Fruit fly (Drosophila melanogaster) whole organism, embryonic: Measurements from ENCODE around the gene zye.

ENCODE experiments used
- CG11456 ChIP-seq: fragments of 200-800 bp; sonication (Bioruptor generic); IDR thresholded peaks from 3 replicates; pipeline ENCODE4 v1.3.6; 2022; ENCODE audit warnings: missing biosample characterization, missing genetic modification characterization
- CG12391 ChIP-seq: fragments of 200-800 bp; sonication (Bioruptor generic); optimal IDR thresholded peaks from 3 replicates; lab custom pipeline; 2018; ENCODE audit warnings: missing biosample characterization, mild to moderate bottlenecking, missing genetic modification characterization, moderate library complexity
- CG13123 ChIP-seq: fragments of 200-800 bp; sonication (Bioruptor generic); optimal IDR thresholded peaks from 2 replicates; lab custom pipeline; 2016; ENCODE audit warnings: missing biosample characterization, missing genetic modification characterization
- CG13287 ChIP-seq: fragments of 200-800 bp; sonication (Bioruptor generic); IDR thresholded peaks from 2 replicates; pipeline ENCODE4 v1.3.6; 2022; ENCODE audit warnings: missing biosample characterization, missing genetic modification characterization; ENCODE audit not compliant: partially characterized antibody
- CG16815 ChIP-seq: fragments of 200-800 bp; sonication (Bioruptor generic); optimal IDR thresholded peaks from 3 replicates; lab custom pipeline; 2017; ENCODE audit warnings: missing biosample characterization, mild to moderate bottlenecking, missing genetic modification characterization
- CG16863 ChIP-seq: fragments of 200-800 bp; sonication (Bioruptor generic); optimal IDR thresholded peaks from 3 replicates; lab custom pipeline; 2016; ENCODE audit warnings: missing biosample characterization, missing genetic modification characterization
- CG18619 ChIP-seq: fragments of 200-800 bp; sonication (Bioruptor generic); optimal IDR thresholded peaks from 3 replicates; lab custom pipeline; 2017; ENCODE audit warnings: missing biosample characterization, mild to moderate bottlenecking, missing genetic modification characterization
- CG31224 ChIP-seq: fragments of 200-800 bp; sonication (Bioruptor generic); IDR thresholded peaks from 2 replicates; pipeline ENCODE4 v1.3.6; 2022; ENCODE audit warnings: missing biosample characterization, missing genetic modification characterization
- CG32532 ChIP-seq: fragments of 200-800 bp; sonication (Bioruptor generic); IDR thresholded peaks from 2 replicates; pipeline ENCODE4 v1.3.6; 2022; ENCODE audit warnings: missing biosample characterization, missing genetic modification characterization
- CG4282 ChIP-seq: fragments of 200-800 bp; sonication (Bioruptor generic); optimal IDR thresholded peaks from 2 replicates; lab custom pipeline; 2016; ENCODE audit warnings: missing biosample characterization, missing genetic modification characterization
- CG6791 ChIP-seq: fragments of 200-800 bp; sonication (Bioruptor generic); IDR thresholded peaks from 3 replicates; pipeline ENCODE4 v1.3.6; 2022; ENCODE audit warnings: missing biosample characterization, missing genetic modification characterization; ENCODE audit not compliant: partially characterized antibody
- CG8290 ChIP-seq, 3 experiments: fragments of 200-800 bp; sonication (Bioruptor generic); optimal IDR thresholded peaks; 2 replicates each; lab custom pipeline; 2016 to 2019; ENCODE audit warnings: missing biosample characterization in 3 of 3, missing genetic modification characterization in 3 of 3, mild to moderate bottlenecking in 2 of 3, moderate library complexity in 1 of 3
- CG9215 ChIP-seq: fragments of 200-800 bp; sonication (Bioruptor generic); IDR thresholded peaks from 2 replicates; pipeline ENCODE4 v1.3.6; 2022; ENCODE audit warnings: missing biosample characterization, missing genetic modification characterization
- CG9797 ChIP-seq: fragments of 200-800 bp; sonication (Bioruptor generic); optimal IDR thresholded peaks from 3 replicates; lab custom pipeline; 2018; ENCODE audit warnings: missing biosample characterization, mild to moderate bottlenecking, missing genetic modification characterization
- CG9817 ChIP-seq: fragments of 200-800 bp; sonication (Bioruptor generic); optimal IDR thresholded peaks from 2 replicates; lab custom pipeline; 2018; ENCODE audit warnings: missing biosample characterization, mild to moderate bottlenecking, missing genetic modification characterization, moderate library complexity
- CTCF ChIP-seq: fragments of 200-800 bp; sonication (Bioruptor generic); optimal IDR thresholded peaks from 2 replicates; lab custom pipeline; 2017; ENCODE audit warnings: missing biosample characterization, mild to moderate bottlenecking, missing genetic modification characterization, moderate library complexity
- Chrac-16 ChIP-seq: fragments of 200-800 bp; sonication (Bioruptor generic); optimal IDR thresholded peaks from 3 replicates; lab custom pipeline; 2016; ENCODE audit warnings: missing biosample characterization, missing genetic modification characterization
- Dek ChIP-seq: fragments of 200-800 bp; sonication (Bioruptor generic); optimal IDR thresholded peaks from 3 replicates; lab custom pipeline; 2019; ENCODE audit warnings: missing biosample characterization, mild to moderate bottlenecking, missing genetic modification characterization, moderate library complexity
- Dip2 ChIP-seq: fragments of 200-800 bp; sonication (Bioruptor generic); IDR thresholded peaks from 2 replicates; pipeline ENCODE4 v1.3.6; 2022; ENCODE audit warnings: missing biosample characterization, missing genetic modification characterization
- Drgx ChIP-seq: fragments of 200-800 bp; sonication (Bioruptor generic); IDR thresholded peaks from 2 replicates; pipeline ENCODE4 v1.3.6; 2022; ENCODE audit warnings: missing biosample characterization, missing genetic modification characterization
- Fer2 ChIP-seq: fragments of 200-800 bp; sonication (Bioruptor generic); optimal IDR thresholded peaks from 2 replicates; lab custom pipeline; 2018; ENCODE audit warnings: missing biosample characterization, mild to moderate bottlenecking, missing genetic modification characterization, moderate library complexity
- Fer3 ChIP-seq: fragments of 200-800 bp; sonication (Bioruptor generic); optimal IDR thresholded peaks from 2 replicates; lab custom pipeline; 2018; ENCODE audit warnings: missing biosample characterization, mild to moderate bottlenecking, missing genetic modification characterization, moderate library complexity
- HLH4C ChIP-seq: fragments of 200-800 bp; sonication (Bioruptor generic); IDR thresholded peaks from 3 replicates; pipeline ENCODE4 v1.3.6; 2022; ENCODE audit warnings: missing biosample characterization, missing genetic modification characterization; ENCODE audit not compliant: partially characterized antibody
- Hand ChIP-seq: fragments of 200-800 bp; sonication (Bioruptor generic); optimal IDR thresholded peaks from 2 replicates; lab custom pipeline; 2017; ENCODE audit warnings: mild to moderate bottlenecking, missing biosample characterization, missing genetic modification reagents, missing genetic modification characterization
- Hey ChIP-seq: fragments of 200-800 bp; sonication (Bioruptor generic); optimal IDR thresholded peaks from 3 replicates; lab custom pipeline; 2018; ENCODE audit warnings: missing biosample characterization, mild to moderate bottlenecking, missing genetic modification characterization
- Hmr ChIP-seq: fragments of 200-800 bp; sonication (Bioruptor generic); optimal IDR thresholded peaks from 3 replicates; lab custom pipeline; 2017; ENCODE audit warnings: mild to moderate bottlenecking, missing biosample characterization, missing genetic modification reagents, missing genetic modification characterization
- Hr3 ChIP-seq: fragments of 200-800 bp; sonication (Bioruptor generic); optimal IDR thresholded peaks from 3 replicates; lab custom pipeline; 2016; ENCODE audit warnings: missing biosample characterization, missing genetic modification characterization
- Max ChIP-seq: fragments of 200-800 bp; sonication (Bioruptor generic); optimal IDR thresholded peaks from 2 replicates; lab custom pipeline; 2016; ENCODE audit warnings: missing biosample characterization, mild to moderate bottlenecking, missing genetic modification characterization
- NK7.1 ChIP-seq: fragments of 200-800 bp; sonication (Bioruptor generic); optimal IDR thresholded peaks from 3 replicates; lab custom pipeline; 2016; ENCODE audit warnings: missing biosample characterization, missing genetic modification characterization
- Trl ChIP-seq, 3 experiments: fragments of >200 bp in 2 of 3; fragments of 200-800 bp in 1 of 3; sonication (Bioruptor generic) in 1 of 3; optimal IDR thresholded peaks; 2 replicates in 1 of 3; 3 replicates in 2 of 3; lab custom pipeline; 2016 to 2017; ENCODE audit warnings: missing biosample characterization in 1 of 3, missing genetic modification characterization in 1 of 3
- al ChIP-seq: fragments of 200-800 bp; sonication (Bioruptor generic); IDR thresholded peaks from 2 replicates; pipeline ENCODE4 v1.3.6; 2022; ENCODE audit warnings: missing biosample characterization, missing genetic modification characterization
- btn ChIP-seq: fragments of 200-800 bp; sonication (Bioruptor generic); optimal IDR thresholded peaks from 2 replicates; lab custom pipeline; 2016; ENCODE audit warnings: missing biosample characterization, missing genetic modification characterization
- chif ChIP-seq, 2 experiments: fragments of 200-800 bp; sonication (Bioruptor generic); optimal IDR thresholded peaks; 3 replicates each; lab custom pipeline; 2016; ENCODE audit warnings: missing biosample characterization in 2 of 2, missing genetic modification characterization in 2 of 2
- disco-r ChIP-seq: fragments of 200-800 bp; sonication (Bioruptor generic); optimal IDR thresholded peaks from 2 replicates; lab custom pipeline; 2016; ENCODE audit warnings: missing biosample characterization, missing genetic modification characterization
- ftz-f1 ChIP-seq: fragments of 200-800 bp; sonication (Bioruptor generic); optimal IDR thresholded peaks from 2 replicates; lab custom pipeline; 2016; ENCODE audit warnings: missing biosample characterization, missing genetic modification characterization
- grau ChIP-seq: fragments of 200-800 bp; optimal IDR thresholded peaks from 3 replicates; lab custom pipeline; 2019; ENCODE audit warnings: missing biosample characterization, mild to moderate bottlenecking, missing genetic modification characterization, moderate library complexity
- gt ChIP-seq: fragments of 200-800 bp; sonication (Bioruptor generic); IDR thresholded peaks from 2 replicates; pipeline ENCODE4 v1.3.6; 2022; ENCODE audit warnings: missing biosample characterization, missing genetic modification characterization
- jing ChIP-seq: fragments of 200-800 bp; sonication (Bioruptor generic); optimal IDR thresholded peaks from 2 replicates; lab custom pipeline; 2018; ENCODE audit warnings: missing biosample characterization, mild to moderate bottlenecking, missing genetic modification characterization
- lilli ChIP-seq: fragments of 200-800 bp; sonication (Bioruptor generic); optimal IDR thresholded peaks from 3 replicates; lab custom pipeline; 2016; ENCODE audit warnings: missing biosample characterization, missing genetic modification characterization
- luna ChIP-seq: fragments of 200-800 bp; sonication (Bioruptor generic); optimal IDR thresholded peaks from 2 replicates; lab custom pipeline; 2016; ENCODE audit warnings: missing biosample characterization, missing genetic modification characterization
- nerfin-2 ChIP-seq: fragments of 200-800 bp; sonication (Bioruptor generic); IDR thresholded peaks from 2 replicates; pipeline ENCODE4 v1.3.6; 2022; ENCODE audit warnings: missing biosample characterization, missing genetic modification characterization; ENCODE audit not compliant: partially characterized antibody
- odd ChIP-seq: fragments of 200-800 bp; sonication (Bioruptor generic); optimal IDR thresholded peaks from 2 replicates; lab custom pipeline; 2017; ENCODE audit warnings: missing biosample characterization, mild to moderate bottlenecking, missing genetic modification characterization
- onecut ChIP-seq: fragments of 200-800 bp; sonication (Bioruptor generic); IDR thresholded peaks from 2 replicates; pipeline ENCODE4 v1.3.6; 2022; ENCODE audit warnings: missing biosample characterization, missing genetic modification characterization
- pan ChIP-seq, 4 experiments: fragments of >200 bp in 3 of 4; fragments of 200-800 bp in 1 of 4; sonication (Bioruptor generic) in 1 of 4; optimal IDR thresholded peaks in 3 of 4; IDR thresholded peaks in 1 of 4; 2 replicates each; pipeline versions ENCODE4 v1.3.6 to Lab custom; 2017 to 2022; ENCODE audit warnings: missing biosample characterization in 2 of 4, missing genetic modification characterization in 2 of 4, mixed read lengths in 1 of 4
- pho ChIP-seq: fragments of 200-800 bp; sonication (Bioruptor generic); optimal IDR thresholded peaks from 2 replicates; lab custom pipeline; 2016; ENCODE audit warnings: missing biosample characterization, missing genetic modification characterization
- ro ChIP-seq: fragments of 200-800 bp; sonication (Bioruptor generic); IDR thresholded peaks from 2 replicates; pipeline ENCODE4 v1.3.6; 2022; ENCODE audit warnings: missing biosample characterization, missing genetic modification characterization
- trem ChIP-seq: fragments of 200-800 bp; optimal IDR thresholded peaks from 3 replicates; lab custom pipeline; 2019; ENCODE audit warnings: missing biosample characterization, mild to moderate bottlenecking, missing genetic modification characterization, moderate library complexity
- ttk ChIP-seq: fragments of 200-800 bp; sonication (Bioruptor generic); IDR thresholded peaks from 2 replicates; pipeline ENCODE4 v2.1.2; 2022; ENCODE audit warnings: missing biosample characterization, missing genetic modification characterization
- z ChIP-seq: fragments of 200-800 bp; sonication (Bioruptor generic); IDR thresholded peaks from 3 replicates; pipeline ENCODE4 v1.3.6; 2022; ENCODE audit warnings: missing biosample characterization, missing genetic modification characterization

Gene zye

DNA sequence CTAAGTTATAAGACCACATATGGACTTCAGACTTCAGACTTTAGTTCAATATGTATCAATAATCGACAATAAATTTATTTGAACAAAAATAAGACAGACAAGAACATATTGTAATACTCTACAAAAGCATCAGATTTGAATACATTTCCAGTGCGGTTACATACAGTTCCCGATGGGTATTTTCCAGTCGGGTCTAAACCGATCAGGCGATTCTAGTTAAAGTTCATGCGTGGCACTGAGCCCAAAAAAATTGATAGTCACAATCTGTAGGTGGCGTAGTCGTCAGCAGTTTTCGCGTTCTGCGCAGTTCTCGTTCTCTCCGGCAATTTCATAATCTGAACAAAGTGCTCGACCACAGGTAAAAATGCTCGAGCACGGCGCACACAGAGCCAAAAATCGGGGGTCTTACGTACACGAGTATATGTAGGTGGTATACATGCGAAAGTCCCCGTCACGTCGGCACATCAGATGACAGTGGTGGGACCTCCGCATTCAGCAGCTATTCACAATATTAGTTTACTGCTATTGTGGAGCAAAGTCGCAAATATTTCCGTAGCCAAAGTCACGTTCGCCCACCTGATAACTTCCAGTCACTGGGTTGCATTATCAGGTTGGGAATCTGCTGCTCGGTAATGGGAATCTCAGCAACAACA is 18.0 kb upstream of the zye start (continued):
- no peak for TF ChIP-seq CG16863 (GFP tag; lab: Kevin White, UChicago)
- no peak for TF ChIP-seq ttk (GFP tag; lab: Robert Waterston, UW)
- TF ChIP-seq ftz-f1 (GFP tag; lab: Kevin White, UChicago): peak; percentile 55
- TF ChIP-seq CTCF (GFP tag; lab: Kevin White, UChicago): peak; percentile 63
- no peak for TF ChIP-seq ro (GFP tag; lab: Robert Waterston, UW)
- peak; percentile 48 for TF ChIP-seq Hr3 (GFP tag; lab: Kevin White, UChicago)
- no peak for TF ChIP-seq disco-r
- peak; percentile 79 for TF ChIP-seq Hmr
- peak; percentile 38 for TF ChIP-seq CG12391 (tag; lab: Kevin White, UChicago)
- no peak; the same call in 2 of the 3 replicates for TF ChIP-seq CG11456
- peak; percentile 61 for TF ChIP-seq Hand (GFP tag; lab: Kevin White, UChicago)
- TF ChIP-seq Dip2: no peak
- TF ChIP-seq CG16815 (GFP tag; lab: Kevin White, UChicago): peak; percentile 49
- peak; percentile 64 for TF ChIP-seq grau (tag; lab: Kevin White, UChicago)
- TF ChIP-seq pan (optimal IDR thresholded peaks at IDR 0.05; lab: Kevin White, UChicago): no peak
- peak in 1 of 2 experiments; percentile 31 for TF ChIP-seq pan (GFP tag; optimal IDR thresholded peaks at IDR 0.05 in 1 of 2, IDR thresholded peaks at IDR 0.05 in 1 of 2)
- TF ChIP-seq pho: peak; percentile 64
- no peak for TF ChIP-seq trem
- TF ChIP-seq Dek (tag; lab: Kevin White, UChicago): peak; percentile 28
- TF ChIP-seq CG13287 (GFP tag; lab: Robert Waterston, UW): peak; percentile 48
- TF ChIP-seq CG31224 (GFP tag; lab: Robert Waterston, UW): no peak
- TF ChIP-seq CG9817 (tag; lab: Kevin White, UChicago): no peak
- peak; percentile 31 for TF ChIP-seq Fer3 (tag; lab: Kevin White, UChicago)
- TF ChIP-seq lilli: peak; percentile 80
- TF ChIP-seq Max: peak; percentile 47
- peak; percentile 40 for TF ChIP-seq Hey (tag; lab: Kevin White, UChicago)
- TF ChIP-seq CG6791: no peak
- TF ChIP-seq HLH4C (GFP tag; lab: Robert Waterston, UW): no peak
- no peak for TF ChIP-seq gt (GFP tag; lab: Robert Waterston, UW)
- peak in 1 of 2 experiments; percentile 2 for TF ChIP-seq chif (GFP tag; optimal IDR thresholded peaks at IDR 0.05; lab: Kevin White, UChicago)
- no peak for TF ChIP-seq CG9797 (GFP tag; lab: Kevin White, UChicago)
- TF ChIP-seq CG13123 (GFP tag; lab: Kevin White, UChicago): no peak
- no peak for TF ChIP-seq btn (GFP tag; lab: Kevin White, UChicago)
- peak; percentile 69 for TF ChIP-seq CG32532
- peak; percentile 38 for TF ChIP-seq CG9215 (GFP tag; lab: Robert Waterston, UW)
- 0 out of 2 replicates have a peak, but pooled peaks have one; percentile 38 for TF ChIP-seq Drgx (GFP tag; lab: Robert Waterston, UW)
- TF ChIP-seq CG4282 (GFP tag; lab: Kevin White, UChicago): no peak
- TF ChIP-seq odd: no peak
- no peak for TF ChIP-seq z (GFP tag; lab: Robert Waterston, UW)
- no peak for TF ChIP-seq NK7.1
- TF ChIP-seq al (GFP tag; lab: Robert Waterston, UW): peak; percentile 13; the same call in 1 of the 2 replicates
- peak; percentile 37 for TF ChIP-seq Chrac-16 (GFP tag; lab: Kevin White, UChicago)
- peak in 1 of 2 experiments; percentile 5 for TF ChIP-seq Trl (optimal IDR thresholded peaks at IDR 0.05; lab: Kevin White, UChicago)
- no peak for TF ChIP-seq Trl (GFP tag; optimal IDR thresholded peaks at IDR 0.05; lab: Kevin White, UChicago)
- 0 out of 2 replicates have a peak, but pooled peaks have one; percentile 12 for TF ChIP-seq onecut
- TF ChIP-seq jing: no peak
- peak; percentile 14 for TF ChIP-seq CG18619
- TF ChIP-seq luna (GFP tag; lab: Kevin White, UChicago): no peak
- TF ChIP-seq nerfin-2: no peak
- no peak for TF ChIP-seq Fer2 (tag; lab: Kevin White, UChicago)
- TF ChIP-seq CG8290 (GFP tag; optimal IDR thresholded peaks at IDR 0.05; lab: Kevin White, UChicago): no peak
- peak in 1 of 2 experiments; percentile 76 for TF ChIP-seq CG8290 (tag; optimal IDR thresholded peaks at IDR 0.05; lab: Kevin White, UChicago)
